Worm (Caenorhabditis elegans) whole organism, midembryonic: ENCODE data around the gene F35H12.6.

Source experiments
- T22C8.4 ChIP-seq: fragments of 200-800 bp; sonication (Bioruptor generic); IDR thresholded peaks from 2 replicates; pipeline ENCODE4 v1.3.6; 2022; ENCODE audit warnings: missing genetic modification characterization, missing compliant biosample characterization
- cog-1 ChIP-seq: sonication (generic microtip); optimal IDR thresholded peaks from 2 replicates; lab custom pipeline; 2016; ENCODE audit warnings: missing genetic modification characterization, missing compliant biosample characterization
- flt-1 ChIP-seq: fragments of 200-800 bp; sonication (Bioruptor generic); IDR thresholded peaks from 2 replicates; pipeline ENCODE4 v1.3.6; 2022; ENCODE audit warnings: missing genetic modification characterization, missing compliant biosample characterization
- klf-2 ChIP-seq: fragments of 200-800 bp; sonication (Bioruptor generic); conservative IDR thresholded peaks from 2 replicates; pipeline ENCODE4 v1.3.6; 2022; ENCODE audit warnings: missing genetic modification reagents, missing genetic modification characterization, missing compliant biosample characterization
- med-1 ChIP-seq: sonication (generic microtip); optimal IDR thresholded peaks from 2 replicates; lab custom pipeline; 2017; ENCODE audit warnings: missing genetic modification characterization, mild to moderate bottlenecking, missing compliant biosample characterization, antibody characterized with exemption, missing genetic modification reagents; ENCODE audit not compliant: insufficient read depth
- ref-1 ChIP-seq: fragments of 200-800 bp; sonication (Bioruptor generic); conservative IDR thresholded peaks from 2 replicates; pipeline ENCODE4 v1.3.6; 2022; ENCODE audit warnings: missing genetic modification reagents, missing genetic modification characterization, missing compliant biosample characterization
- tab-1 ChIP-seq: fragments of 200-800 bp; sonication (Bioruptor generic); IDR thresholded peaks from 2 replicates; pipeline ENCODE4 v1.3.6; 2022; ENCODE audit warnings: missing genetic modification characterization, missing compliant biosample characterization
- ztf-23 ChIP-seq: fragments of 200-800 bp; sonication (Bioruptor generic); IDR thresholded peaks from 2 replicates; pipeline ENCODE4 v1.3.6; 2022; ENCODE audit warnings: missing genetic modification reagents, missing genetic modification characterization, missing compliant biosample characterization
- ztf-29 ChIP-seq: fragments of 200-800 bp; sonication (Bioruptor generic); IDR thresholded peaks from 2 replicates; pipeline ENCODE4 v1.3.6; 2022; ENCODE audit warnings: missing genetic modification reagents, missing genetic modification characterization, missing compliant biosample characterization

DNA sequence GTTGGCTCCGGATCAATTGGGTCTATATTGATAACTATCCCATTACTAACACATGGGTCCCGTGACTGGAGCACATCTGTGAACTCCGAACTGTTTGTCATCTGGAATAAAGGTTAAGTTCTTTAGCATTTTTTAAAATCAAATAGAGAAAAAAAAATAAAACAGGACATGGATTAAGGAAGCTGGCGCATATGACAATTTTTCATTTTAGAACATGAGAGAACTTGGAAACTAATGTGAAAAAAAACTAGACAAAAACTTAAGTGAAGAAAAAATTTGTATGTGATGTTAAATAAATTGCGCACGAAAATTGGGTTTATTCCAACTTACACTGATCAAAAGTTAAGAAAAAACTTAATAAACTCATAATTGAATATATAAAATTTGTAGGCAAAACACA, 35.7 kb downstream of the F35H12.6 start, which contains the start of gene sms-2:
- TF ChIP-seq cog-1 (tag; lab: Kevin White, UChicago) (no peak), T22C8.4 (GFP tag; lab: Robert Waterston, UW) (no peak), flt-1 (no peak), ztf-23 (no peak), ztf-29 (GFP tag; lab: Robert Waterston, UW) (no peak), ref-1 (GFP tag; lab: Robert Waterston, UW) (no peak), tab-1 (no peak), klf-2 (GFP tag; lab: Robert Waterston, UW) (no peak), med-1 (GFP tag; lab: Kevin White, UChicago) (no peak)
